Worm (Caenorhabditis elegans) whole organism, L4 larva: ENCODE measurements around the gene Y43F8B.15.
A peak's percentile ranks its signal among the peaks of the same experiment; 100 is the strongest.

Source experiments
- ceh-62 ChIP-seq: sonication (generic microtip); optimal IDR thresholded peaks from 2 replicates; lab custom pipeline; 2017; ENCODE audit warnings: missing biosample characterization, missing genetic modification characterization
- daf-16 ChIP-seq, 3 experiments: sonication (generic microtip); optimal IDR thresholded peaks; 2 replicates each; lab custom pipeline; 2016 to 2017; ENCODE audit warnings: missing genetic modification characterization in 3 of 3, missing genetic modification reagents in 3 of 3, mild to moderate bottlenecking in 2 of 3, missing compliant biosample characterization in 2 of 3, missing biosample characterization in 1 of 3, moderate library complexity in 1 of 3
- dmd-6 ChIP-seq: fragments of 200-800 bp; sonication (Bioruptor generic); IDR thresholded peaks from 2 replicates; pipeline ENCODE4 v1.3.6; 2022; ENCODE audit warnings: missing genetic modification reagents, missing genetic modification characterization, missing compliant biosample characterization
- duxl-1 ChIP-seq: sonication (generic microtip); optimal IDR thresholded peaks from 2 replicates; lab custom pipeline; 2016; ENCODE audit warnings: mild to moderate bottlenecking, missing genetic modification characterization, moderate library complexity, missing compliant biosample characterization; ENCODE audit not compliant: poor library complexity
- dve-1 ChIP-seq: sonication (generic microtip); optimal IDR thresholded peaks from 2 replicates; lab custom pipeline; 2017; ENCODE audit warnings: antibody characterized with exemption, mild to moderate bottlenecking, missing genetic modification characterization, missing compliant biosample characterization; ENCODE audit not compliant: insufficient read depth
- hlh-11 ChIP-seq: fragments of 200-800 bp; sonication (Bioruptor generic); optimal IDR thresholded peaks from 2 replicates; lab custom pipeline; 2018; ENCODE audit warnings: mild to moderate bottlenecking, missing genetic modification characterization, missing compliant biosample characterization
- lsy-2 ChIP-seq, 2 experiments: fragments of 150-350 bp in 1 of 2; sonication (generic microtip) in 1 of 2; optimal IDR thresholded peaks; 2 replicates each; lab custom pipeline; 2014 to 2017; ENCODE audit warnings: missing biosample characterization in 2 of 2, missing genetic modification characterization in 2 of 2
- madf-9 ChIP-seq: fragments of 200-800 bp; sonication (Bioruptor generic); conservative IDR thresholded peaks from 2 replicates; pipeline ENCODE4 v1.3.6; 2022; ENCODE audit warnings: missing genetic modification reagents, missing genetic modification characterization, missing compliant biosample characterization
- mxl-3 ChIP-seq: fragments of 200-800 bp; sonication (Bioruptor generic); optimal IDR thresholded peaks from 2 replicates; lab custom pipeline; 2018; ENCODE audit warnings: mild to moderate bottlenecking, missing genetic modification characterization, missing compliant biosample characterization
- nhr-28 ChIP-seq: fragments of 150-350 bp; optimal IDR thresholded peaks from 2 replicates; lab custom pipeline; 2014; ENCODE audit warnings: missing biosample characterization, missing genetic modification characterization
- pqm-1 ChIP-seq: sonication (generic microtip); optimal IDR thresholded peaks from 2 replicates; lab custom pipeline; 2017; ENCODE audit warnings: missing biosample characterization, missing genetic modification characterization
- vab-7 ChIP-seq: fragments of 200-800 bp; sonication (Bioruptor generic); IDR thresholded peaks from 2 replicates; pipeline ENCODE4 v1.3.6; 2022; ENCODE audit warnings: missing genetic modification reagents, missing genetic modification characterization, missing compliant biosample characterization

Gene Y43F8B.15

DNA sequence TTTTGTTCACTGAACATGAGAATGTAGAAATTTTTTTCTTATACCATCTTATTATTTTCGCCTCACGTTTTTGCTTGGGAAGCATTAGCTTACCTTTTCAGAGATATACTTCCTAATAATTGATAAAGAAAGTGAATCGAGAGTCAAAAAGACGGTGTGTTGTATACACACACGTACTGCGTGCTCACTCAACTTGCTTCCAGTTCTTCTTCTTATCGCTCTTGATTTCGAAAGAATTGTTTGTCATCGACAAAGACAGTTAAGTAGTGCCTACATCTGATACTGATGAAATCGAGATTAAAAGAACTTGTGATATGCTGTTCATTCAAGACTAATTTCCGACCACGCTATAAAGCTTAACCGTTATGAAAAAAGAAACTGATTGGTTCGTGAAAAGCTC, 51.3 kb downstream of the Y43F8B.15 start, which contains the start of gene C25F9.5:
Gene C25F9.5 (minus strand): TSS at position 195 of the 400 bp plus-strand sequence.
- TF ChIP-seq madf-9: no peak
- no peak for TF ChIP-seq mxl-3 (GFP tag; lab: Kevin White, UChicago)
- TF ChIP-seq daf-16 (GFP tag; optimal IDR thresholded peaks at IDR 0.05; lab: Kevin White, UChicago): no peak
- peak; percentile 66 for TF ChIP-seq daf-16 (tag; optimal IDR thresholded peaks at IDR 0.05; lab: Kevin White, UChicago)
- TF ChIP-seq vab-7: no peak
- peak; percentile 53; the same call in 1 of the 2 replicates for TF ChIP-seq dmd-6 (GFP tag; lab: Robert Waterston, UW)
- peak; percentile 47 for TF ChIP-seq nhr-28 (tag; lab: Kevin White, UChicago)
- TF ChIP-seq lsy-2 (tag; optimal IDR thresholded peaks at IDR 0.05; lab: Kevin White, UChicago): no peak
- TF ChIP-seq pqm-1 (tag; lab: Kevin White, UChicago): peak; percentile 87
- peak; percentile 12 for TF ChIP-seq duxl-1
- TF ChIP-seq hlh-11 (tag; lab: Kevin White, UChicago): peak; percentile 48
- TF ChIP-seq ceh-62 (tag; lab: Kevin White, UChicago): no peak
- peak; percentile 56 for TF ChIP-seq dve-1 (tag; lab: Kevin White, UChicago)
- TF ChIP-seq, all 104 proteins: peak for 7
